Fruit fly (Drosophila melanogaster) whole organism, wandering third instar larva: Measurements from ENCODE around the gene CG17404.

ENCODE experiments used
- Dfd ChIP-seq: fragments of >200 bp; optimal IDR thresholded peaks from 2 replicates; lab custom pipeline; 2017; ENCODE audit warnings: missing biosample characterization, missing genetic modification characterization
- GATAd ChIP-seq: sonication (Bioruptor generic); optimal IDR thresholded peaks from 2 replicates; lab custom pipeline; 2016; ENCODE audit warnings: missing biosample characterization, missing genetic modification characterization

CG17404 gene

dm6 chr3R:12185615-12186014 is 39.2 kb downstream of the CG17404 start:
- TF ChIP-seq GATAd (GFP tag; lab: Kevin White, UChicago) (no peak), Dfd (GFP tag; lab: Kevin White, UChicago) (peak; percentile 95)
- TF ChIP-seq, all 38 proteins: peak for 1
